Worm (Caenorhabditis elegans) whole organism, L3 larva: Measurements from ENCODE around the gene srxa-9.

Experiments
- R02D3.7 ChIP-seq: fragments of 150-350 bp; optimal IDR thresholded peaks from 2 replicates; lab custom pipeline; 2014; ENCODE audit warnings: missing biosample characterization, missing genetic modification characterization
- ZK546.5 ChIP-seq: sonication (generic microtip); optimal IDR thresholded peaks from 2 replicates; lab custom pipeline; 2017; ENCODE audit warnings: missing biosample characterization, missing genetic modification characterization
- aly-2 ChIP-seq: fragments of 150-350 bp; optimal IDR thresholded peaks from 2 replicates; lab custom pipeline; 2014; ENCODE audit warnings: missing biosample characterization, missing genetic modification characterization
- ama-1 ChIP-seq: fragments of 150-350 bp; optimal IDR thresholded peaks from 2 replicates; lab custom pipeline; 2018
- ceh-16 ChIP-seq: sonication (generic microtip); optimal IDR thresholded peaks from 2 replicates; lab custom pipeline; 2017; ENCODE audit warnings: missing biosample characterization, missing genetic modification characterization
- ceh-28 ChIP-seq: fragments of 150-350 bp; optimal IDR thresholded peaks from 2 replicates; lab custom pipeline; 2014; ENCODE audit warnings: missing biosample characterization, missing genetic modification reagents, missing genetic modification characterization
- ceh-82 ChIP-seq: fragments of 150-350 bp; optimal IDR thresholded peaks from 2 replicates; lab custom pipeline; 2014; ENCODE audit warnings: missing biosample characterization, missing genetic modification characterization
- ceh-9 ChIP-seq: sonication (generic microtip); optimal IDR thresholded peaks from 2 replicates; lab custom pipeline; 2018; ENCODE audit warnings: missing biosample characterization, missing genetic modification characterization
- daf-12 ChIP-seq: fragments of 150-350 bp; optimal IDR thresholded peaks from 2 replicates; lab custom pipeline; 2014; ENCODE audit warnings: missing biosample characterization, missing genetic modification reagents, missing genetic modification characterization
- egl-27 ChIP-seq: sonication (generic microtip); optimal IDR thresholded peaks from 4 replicates; lab custom pipeline; 2017; ENCODE audit warnings: missing biosample characterization, missing genetic modification reagents, missing genetic modification characterization
- egl-5 ChIP-seq: fragments of 150-350 bp; optimal IDR thresholded peaks from 2 replicates; lab custom pipeline; 2017; ENCODE audit warnings: missing biosample characterization, missing genetic modification reagents, missing genetic modification characterization, inconsistent platforms
- elt-1 ChIP-seq: fragments of 150-350 bp; optimal IDR thresholded peaks from 2 replicates; lab custom pipeline; 2014; ENCODE audit warnings: missing biosample characterization, missing genetic modification characterization
- elt-2 ChIP-seq: sonication (generic microtip); optimal IDR thresholded peaks from 2 replicates; lab custom pipeline; 2016; ENCODE audit warnings: missing genetic modification reagents, mild to moderate bottlenecking, missing genetic modification characterization, missing compliant biosample characterization
- elt-3 ChIP-seq, 3 experiments: fragments of 150-350 bp in 1 of 3; sonication (generic microtip) in 2 of 3; optimal IDR thresholded peaks; 2 replicates in 2 of 3; 4 replicates in 1 of 3; lab custom pipeline; 2014 to 2017; ENCODE audit warnings: missing biosample characterization in 3 of 3, missing genetic modification characterization in 3 of 3
- eor-1 ChIP-seq, 2 experiments: fragments of 150-350 bp; optimal IDR thresholded peaks; 2 replicates each; lab custom pipeline; 2014 to 2018; ENCODE audit warnings: missing biosample characterization in 2 of 2, missing genetic modification characterization in 2 of 2
- fkh-10 ChIP-seq: sonication (generic microtip); optimal IDR thresholded peaks from 2 replicates; lab custom pipeline; 2017; ENCODE audit warnings: missing biosample characterization, missing genetic modification reagents, missing genetic modification characterization
- fkh-2 ChIP-seq: fragments of 150-350 bp; optimal IDR thresholded peaks from 2 replicates; lab custom pipeline; 2014; ENCODE audit warnings: missing biosample characterization, missing genetic modification reagents, missing genetic modification characterization
- fos-1 ChIP-seq: fragments of 150-350 bp; optimal IDR thresholded peaks from 2 replicates; lab custom pipeline; 2014; ENCODE audit warnings: missing biosample characterization, missing genetic modification characterization
- hmg-11 ChIP-seq: sonication (generic microtip); optimal IDR thresholded peaks from 2 replicates; lab custom pipeline; 2016; ENCODE audit warnings: missing genetic modification characterization, missing compliant biosample characterization
- jun-1 ChIP-seq: fragments of 150-350 bp; optimal IDR thresholded peaks from 2 replicates; lab custom pipeline; 2014; ENCODE audit warnings: missing biosample characterization, missing genetic modification reagents, missing genetic modification characterization
- lin-15B ChIP-seq: fragments of 150-350 bp; optimal IDR thresholded peaks from 2 replicates; lab custom pipeline; 2014; ENCODE audit warnings: missing biosample characterization, missing genetic modification characterization
- lin-39 ChIP-seq: fragments of 150-350 bp; optimal IDR thresholded peaks from 2 replicates; lab custom pipeline; 2018; ENCODE audit warnings: missing biosample characterization, missing genetic modification reagents, missing genetic modification characterization
- lsy-12 ChIP-seq: sonication (generic microtip); optimal IDR thresholded peaks from 2 replicates; lab custom pipeline; 2016; ENCODE audit warnings: mild to moderate bottlenecking, missing genetic modification characterization, missing compliant biosample characterization
- mml-1 ChIP-seq: fragments of 150-350 bp; sonication (generic microtip); optimal IDR thresholded peaks from 3 replicates; lab custom pipeline; 2014; ENCODE audit warnings: missing biosample characterization, missing genetic modification characterization
- nfya-1 ChIP-seq: sonication (generic microtip); optimal IDR thresholded peaks from 2 replicates; lab custom pipeline; 2017; ENCODE audit warnings: missing genetic modification characterization, mild to moderate bottlenecking, missing compliant biosample characterization, antibody characterized with exemption, moderate library complexity; ENCODE audit not compliant: insufficient read depth
- nhr-11 ChIP-seq: fragments of 150-350 bp; optimal IDR thresholded peaks from 2 replicates; lab custom pipeline; 2014; ENCODE audit warnings: missing biosample characterization, missing genetic modification characterization
- nhr-12 ChIP-seq: fragments of 150-350 bp; optimal IDR thresholded peaks from 2 replicates; lab custom pipeline; 2014; ENCODE audit warnings: missing biosample characterization, missing genetic modification characterization
- nhr-23 ChIP-seq: fragments of 150-350 bp; optimal IDR thresholded peaks from 2 replicates; lab custom pipeline; 2014; ENCODE audit warnings: missing biosample characterization, missing genetic modification reagents, missing genetic modification characterization
- nhr-237 ChIP-seq: fragments of 150-350 bp; optimal IDR thresholded peaks from 2 replicates; lab custom pipeline; 2014; ENCODE audit warnings: missing biosample characterization, missing genetic modification characterization
- nhr-25 ChIP-seq: sonication (generic microtip); optimal IDR thresholded peaks from 2 replicates; lab custom pipeline; 2017; ENCODE audit warnings: missing biosample characterization, missing genetic modification characterization
- nhr-28 ChIP-seq: fragments of 150-350 bp; optimal IDR thresholded peaks from 2 replicates; lab custom pipeline; 2014; ENCODE audit warnings: missing biosample characterization, missing genetic modification characterization
- nhr-43 ChIP-seq: sonication (generic microtip); optimal IDR thresholded peaks from 2 replicates; lab custom pipeline; 2016; ENCODE audit warnings: mild to moderate bottlenecking, missing genetic modification characterization, missing compliant biosample characterization; ENCODE audit not compliant: poor library complexity, severe bottlenecking
- nhr-67 ChIP-seq: fragments of 150-350 bp; optimal IDR thresholded peaks from 2 replicates; lab custom pipeline; 2014; ENCODE audit warnings: missing biosample characterization, missing genetic modification characterization
- nhr-76 ChIP-seq: fragments of 150-350 bp; sonication (generic microtip); optimal IDR thresholded peaks from 5 replicates; lab custom pipeline; 2014; ENCODE audit warnings: missing biosample characterization, missing genetic modification characterization
- nhr-77 ChIP-seq: fragments of 150-350 bp; optimal IDR thresholded peaks from 2 replicates; lab custom pipeline; 2014; ENCODE audit warnings: missing biosample characterization, missing genetic modification characterization
- pha-4 ChIP-seq: fragments of 150-350 bp; optimal IDR thresholded peaks from 2 replicates; lab custom pipeline; 2014; ENCODE audit warnings: missing biosample characterization, missing genetic modification reagents, missing genetic modification characterization
- pqm-1 ChIP-seq: fragments of 150-350 bp; optimal IDR thresholded peaks from 2 replicates; lab custom pipeline; 2017; ENCODE audit warnings: missing biosample characterization, missing genetic modification characterization, inconsistent platforms
- sea-2 ChIP-seq: fragments of 150-350 bp; sonication (generic microtip); optimal IDR thresholded peaks from 4 replicates; lab custom pipeline; 2014; ENCODE audit warnings: missing biosample characterization, missing genetic modification reagents, missing genetic modification characterization
- skn-1 ChIP-seq: fragments of 150-350 bp; optimal IDR thresholded peaks from 2 replicates; lab custom pipeline; 2014; ENCODE audit warnings: missing biosample characterization, missing genetic modification characterization
- snpc-4 ChIP-seq: fragments of 150-350 bp; optimal IDR thresholded peaks from 2 replicates; lab custom pipeline; 2014; ENCODE audit warnings: missing biosample characterization, missing genetic modification characterization
- unc-39 ChIP-seq: sonication (generic microtip); optimal IDR thresholded peaks from 4 replicates; lab custom pipeline; 2017; ENCODE audit warnings: missing biosample characterization, missing genetic modification characterization
- zag-1 ChIP-seq: fragments of 150-350 bp; optimal IDR thresholded peaks from 2 replicates; lab custom pipeline; 2014; ENCODE audit warnings: missing biosample characterization, missing genetic modification characterization
- ztf-11 ChIP-seq: fragments of 150-350 bp; optimal IDR thresholded peaks from 2 replicates; lab custom pipeline; 2014; ENCODE audit warnings: missing biosample characterization, missing genetic modification characterization
- ztf-4 ChIP-seq: fragments of 150-350 bp; optimal IDR thresholded peaks from 2 replicates; lab custom pipeline; 2014; ENCODE audit warnings: missing biosample characterization, missing genetic modification characterization

srxa-9 gene

ce11 chrX:15746705-15747104, at the start of gene srxa-9:
Gene srxa-9, plus strand, starts transcription at chrX:15747005.
- no peak for TF ChIP-seq nhr-11 (tag; lab: Kevin White, UChicago)
- TF ChIP-seq ceh-16 (tag; lab: Kevin White, UChicago) = no peak
- TF ChIP-seq ztf-11 = no peak
- TF ChIP-seq egl-5 (tag; lab: Kevin White, UChicago) = no peak
- no peak for TF ChIP-seq nhr-28 (tag; lab: Kevin White, UChicago)
- no peak for TF ChIP-seq pha-4 (tag; lab: Kevin White, UChicago)
- no peak for TF ChIP-seq R02D3.7 (tag; lab: Kevin White, UChicago)
- TF ChIP-seq mml-1 (tag; lab: Kevin White, UChicago) = no peak

DNA sequence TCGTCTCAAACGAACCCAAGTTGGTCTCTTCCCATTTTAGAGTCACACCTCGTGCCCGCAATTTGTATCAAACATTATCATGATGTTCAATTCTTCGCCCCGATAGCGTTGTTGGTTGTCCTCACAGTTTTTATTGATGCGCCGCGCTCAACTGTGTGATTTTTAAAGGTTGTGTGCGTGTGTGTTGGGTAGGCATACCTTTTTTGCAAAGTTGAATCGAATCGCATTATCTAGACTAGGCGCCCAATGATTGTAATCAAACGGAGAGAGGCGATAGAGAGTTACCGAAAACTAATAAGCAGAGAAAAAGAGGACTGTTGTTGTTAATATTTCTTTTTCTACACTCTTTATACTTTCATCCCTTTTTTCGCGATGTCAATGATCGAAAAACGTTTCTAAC, 46.6 kb upstream of the srxa-9 start:
- TF ChIP-seq unc-39 (tag; lab: Kevin White, UChicago) = no peak
- no peak for TF ChIP-seq snpc-4 (tag; lab: Kevin White, UChicago)
- TF ChIP-seq zag-1 = no peak
- no peak for TF ChIP-seq sea-2 (GFP tag; lab: Kevin White, UChicago)
- TF ChIP-seq mml-1 (tag; lab: Kevin White, UChicago) = no peak
- TF ChIP-seq nhr-43 (tag; lab: Kevin White, UChicago) = no peak
- no peak for TF ChIP-seq daf-12
- no peak for TF ChIP-seq nhr-76 (tag; lab: Kevin White, UChicago)
- TF ChIP-seq elt-2 (tag; lab: Kevin White, UChicago) = peak; percentile 77
- no peak for TF ChIP-seq fkh-10 (GFP tag; lab: Kevin White, UChicago)
- no peak for TF ChIP-seq egl-5 (tag; lab: Kevin White, UChicago)
- no peak for TF ChIP-seq skn-1
- no peak for TF ChIP-seq ceh-16 (tag; lab: Kevin White, UChicago)
- TF ChIP-seq ceh-9 (tag; lab: Kevin White, UChicago) = no peak
- TF ChIP-seq fos-1 = no peak
- TF ChIP-seq pqm-1 (tag; lab: Kevin White, UChicago) = peak; percentile 48
- no peak for TF ChIP-seq lsy-12 (tag; lab: Kevin White, UChicago)
- TF ChIP-seq elt-3 (tag; optimal IDR thresholded peaks at IDR 0.05; lab: Kevin White, UChicago) = no peak
- TF ChIP-seq ceh-28 (tag; lab: Kevin White, UChicago) = peak; percentile 9
- no peak for TF ChIP-seq ztf-4 (tag; lab: Kevin White, UChicago)
- TF ChIP-seq nhr-11 (tag; lab: Kevin White, UChicago) = no peak
- no peak for TF ChIP-seq nhr-25 (tag; lab: Kevin White, UChicago)
- no peak for TF ChIP-seq aly-2 (tag; lab: Kevin White, UChicago)
- no peak for TF ChIP-seq ceh-82 (tag; lab: Kevin White, UChicago)
- no peak for TF ChIP-seq jun-1 (tag; lab: Kevin White, UChicago)
- TF ChIP-seq ztf-11 = no peak
- peak; percentile 10 for TF ChIP-seq elt-1 (tag; lab: Kevin White, UChicago)
- no peak for TF ChIP-seq lin-39 (tag; lab: Kevin White, UChicago)
- TF ChIP-seq nfya-1 = no peak
- TF ChIP-seq pha-4 (tag; lab: Kevin White, UChicago) = peak; percentile 50
- TF ChIP-seq lin-15B = no peak
- no peak for TF ChIP-seq nhr-28 (tag; lab: Kevin White, UChicago)
- peak; percentile 29 for TF ChIP-seq nhr-23 (tag; lab: Kevin White, UChicago)
- no peak for TF ChIP-seq hmg-11
- no peak for TF ChIP-seq nhr-67 (tag; lab: Kevin White, UChicago)

- TF ChIP-seq pha-4 (tag; lab: Kevin White, UChicago) (peak; percentile 51), elt-2 (tag; lab: Kevin White, UChicago) (peak; percentile 83), unc-39 (tag; lab: Kevin White, UChicago) (no peak), egl-27 (tag; lab: Kevin White, UChicago) (no peak), lin-15B (no peak), nhr-25 (tag; lab: Kevin White, UChicago) (peak; percentile 12), fkh-10 (GFP tag; lab: Kevin White, UChicago) (no peak), hmg-11 (no peak), nhr-76 (tag; lab: Kevin White, UChicago) (no peak), jun-1 (tag; lab: Kevin White, UChicago) (peak; percentile 64), nhr-77 (no peak), nhr-67 (tag; lab: Kevin White, UChicago) (no peak), nhr-12 (no peak), lin-39 (tag; lab: Kevin White, UChicago) (no peak), ceh-28 (tag; lab: Kevin White, UChicago) (peak; percentile 33), nhr-28 (tag; lab: Kevin White, UChicago) (no peak), mml-1 (tag; lab: Kevin White, UChicago) (no peak), aly-2 (tag; lab: Kevin White, UChicago) (no peak), ceh-16 (tag; lab: Kevin White, UChicago) (no peak), nhr-237 (no peak), ama-1 (no peak), nfya-1 (peak; percentile 32), nhr-11 (tag; lab: Kevin White, UChicago) (no peak), elt-1 (tag; lab: Kevin White, UChicago) (peak; percentile 3), egl-5 (tag; lab: Kevin White, UChicago) (peak; percentile 47), pqm-1 (tag; lab: Kevin White, UChicago) (peak; percentile 68), zag-1 (no peak), fkh-2 (tag; lab: Kevin White, UChicago) (no peak), ceh-82 (tag; lab: Kevin White, UChicago) (no peak), lsy-12 (tag; lab: Kevin White, UChicago) (peak; percentile 9), daf-12 (no peak), sea-2 (GFP tag; lab: Kevin White, UChicago) (no peak), eor-1 (tag; optimal IDR thresholded peaks at IDR 0.05; lab: Kevin White, UChicago) (no peak), ZK546.5 (tag; lab: Kevin White, UChicago) (no peak), ztf-4 (tag; lab: Kevin White, UChicago) (no peak), snpc-4 (tag; lab: Kevin White, UChicago) (no peak), ztf-11 (no peak), nhr-23 (tag; lab: Kevin White, UChicago) (peak; percentile 75)
Measured at ce11 chrX:15704579-15705110, 42.2 kb upstream of the srxa-9 start.
